Worm (Caenorhabditis elegans): Measurements from ENCODE around the gene F54D10.7.
A peak's percentile ranks its signal among the peaks of the same experiment; 100 is the strongest.
"Not testable (repeated sequence)": the region's sequence is repeated elsewhere in the genome, so short reads cannot be mapped to it uniquely, and the experiment has no call there.

The F54D10.7 gene

DNA sequence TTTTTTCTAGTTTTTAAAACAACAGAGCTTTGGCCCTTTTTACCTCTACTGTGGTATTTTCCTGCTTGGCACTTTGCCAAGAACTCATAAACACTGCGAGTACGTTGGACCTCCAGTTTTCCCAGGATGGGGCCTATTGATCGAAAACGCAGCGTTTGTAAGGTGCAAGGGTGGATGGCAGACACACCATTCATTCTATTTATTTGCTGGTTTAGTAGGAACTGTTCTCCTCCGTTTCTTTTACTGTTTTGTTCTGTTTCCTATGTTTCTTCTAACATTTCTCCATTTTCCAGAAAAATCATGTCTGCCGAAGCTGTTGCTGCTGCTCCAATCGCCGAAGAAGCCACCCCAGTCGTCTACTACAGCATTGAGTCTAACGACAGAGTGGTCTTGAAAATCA lies 2.8 kb upstream of the F54D10.7 start, which contains the start of gene skr-15:
TSS of gene skr-15 (plus strand) at position 301 of the 400 bp plus-strand sequence.
- no peak for TF ChIP-seq R02D3.7 (tag; optimal IDR thresholded peaks at IDR 0.05)
- no peak for TF ChIP-seq mdl-1 (tag; optimal IDR thresholded peaks at IDR 0.05)
- no peak for TF ChIP-seq nhr-43 (tag; optimal IDR thresholded peaks at IDR 0.05; ENCODE audit: poor library complexity, severe bottlenecking)
- no peak for TF ChIP-seq nhr-77 (tag; optimal IDR thresholded peaks at IDR 0.05)
- TF ChIP-seq nhr-25 (tag; optimal IDR thresholded peaks at IDR 0.05) = no peak
- no peak for TF ChIP-seq snpc-4 (tag; optimal IDR thresholded peaks at IDR 0.05)
- TF ChIP-seq aly-2 (tag; optimal IDR thresholded peaks at IDR 0.05) = no peak
- no peak for TF ChIP-seq ceh-28 (tag; optimal IDR thresholded peaks at IDR 0.05)
- TF ChIP-seq egl-5 (tag; optimal IDR thresholded peaks at IDR 0.05) = no peak
- no peak for TF ChIP-seq unc-62 (GFP tag; optimal IDR thresholded peaks at IDR 0.05)
- TF ChIP-seq mml-1 (tag; optimal IDR thresholded peaks at IDR 0.05) = no peak
- TF ChIP-seq ztf-4 (tag; optimal IDR thresholded peaks at IDR 0.05) = no peak
- no peak for TF ChIP-seq skn-1 (tag; optimal IDR thresholded peaks at IDR 0.05)

DNA sequence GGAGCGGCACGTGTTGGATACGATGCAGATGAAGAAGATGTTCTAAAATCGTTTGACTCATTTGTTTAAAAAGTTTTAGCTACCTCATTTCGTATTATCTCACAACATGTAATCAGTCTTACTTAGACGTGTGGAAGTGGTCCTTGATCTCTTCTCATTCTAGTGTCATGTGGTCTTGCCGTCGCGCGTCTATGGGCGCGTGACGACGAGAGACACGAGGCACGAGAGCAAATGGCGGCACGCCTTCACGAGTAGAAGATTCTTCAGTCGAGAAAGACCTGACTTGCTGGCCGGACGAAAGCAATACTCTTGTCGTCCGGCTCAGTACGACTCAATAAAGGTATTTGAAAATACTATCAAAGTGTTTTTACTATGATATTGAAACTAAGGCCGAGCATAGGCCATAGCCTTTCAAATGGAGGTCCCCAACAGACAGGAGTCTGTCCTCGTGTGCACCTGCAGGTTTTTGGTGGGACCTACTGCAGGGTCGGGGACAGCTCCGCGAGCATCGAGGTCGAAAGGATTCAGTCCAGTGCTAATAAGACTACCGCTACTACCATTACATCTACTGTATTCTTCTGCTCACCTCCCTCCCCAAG lies 4.7 kb downstream of the F54D10.7 start, which contains the start of gene fbxa-24:
TSS of gene fbxa-24 (plus strand) at position 276 of the 599 bp plus-strand sequence.
- not testable (repeated sequence) for TF ChIP-seq ceh-9 (tag; optimal IDR thresholded peaks at IDR 0.05); ztf-4 (tag; optimal IDR thresholded peaks at IDR 0.05); fkh-10 (GFP tag; optimal IDR thresholded peaks at IDR 0.05)

DNA sequence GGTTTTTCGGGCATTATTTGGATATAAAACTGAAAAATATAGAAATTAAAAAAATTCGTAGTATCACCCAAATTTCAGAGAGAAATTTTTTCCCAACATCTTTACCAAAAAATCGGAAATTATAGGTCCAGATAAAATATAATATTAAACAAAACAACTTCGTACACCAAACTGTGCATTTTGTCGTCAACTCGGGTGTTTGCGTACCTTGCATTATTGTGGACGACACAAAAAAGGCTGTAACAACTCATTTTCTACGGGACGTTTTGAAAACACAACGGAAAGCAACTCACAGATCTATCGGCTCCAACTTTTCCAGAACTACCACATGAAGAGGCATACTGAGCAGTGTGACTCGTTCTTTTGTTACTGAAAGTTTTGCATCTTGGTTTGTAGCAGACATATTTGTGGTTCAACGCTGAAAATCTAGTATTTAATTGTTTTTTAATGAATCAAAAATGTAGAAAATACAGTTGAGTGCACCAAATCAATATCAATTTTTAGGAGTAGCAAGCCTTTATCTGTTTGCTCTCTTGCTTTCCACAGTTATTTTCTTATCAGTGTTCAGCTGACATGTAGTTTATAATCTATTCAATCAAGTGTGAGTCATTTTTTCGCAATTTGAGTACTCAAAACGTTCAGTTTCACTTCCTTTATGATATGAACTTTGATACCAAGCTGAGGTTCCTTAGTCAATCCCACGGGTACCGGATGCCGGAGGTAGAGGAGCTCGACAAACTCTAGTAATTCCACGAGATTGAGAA lies 5.5 kb downstream of the F54D10.7 start:
- TF ChIP-seq nhr-12 (tag; optimal IDR thresholded peaks at IDR 0.05) (no peak), pqm-1 (tag; optimal IDR thresholded peaks at IDR 0.05) (peak; percentile 80), skn-1 (tag; optimal IDR thresholded peaks at IDR 0.05) (no peak), nhr-25 (tag; optimal IDR thresholded peaks at IDR 0.05) (no peak), ceh-28 (tag; optimal IDR thresholded peaks at IDR 0.05) (no peak), ceh-9 (tag; optimal IDR thresholded peaks at IDR 0.05) (no peak), nhr-43 (tag; optimal IDR thresholded peaks at IDR 0.05; ENCODE audit: poor library complexity, severe bottlenecking) (no peak), zag-1 (tag; optimal IDR thresholded peaks at IDR 0.05) (no peak), elt-2 (tag; optimal IDR thresholded peaks at IDR 0.05) (peak; percentile 93), nhr-28 (tag; optimal IDR thresholded peaks at IDR 0.05) (no peak), egl-5 (tag; optimal IDR thresholded peaks at IDR 0.05) (no peak), ceh-82 (tag; optimal IDR thresholded peaks at IDR 0.05) (no peak), ceh-16 (tag; optimal IDR thresholded peaks at IDR 0.05) (no peak), jun-1 (tag; optimal IDR thresholded peaks at IDR 0.05) (peak; percentile 83), pha-4 (tag; optimal IDR thresholded peaks at IDR 0.05) (peak; percentile 6), hmg-11 (tag; optimal IDR thresholded peaks at IDR 0.05) (peak; percentile 5), ZK546.5 (tag; optimal IDR thresholded peaks at IDR 0.05) (no peak), lin-15B (tag; optimal IDR thresholded peaks at IDR 0.05) (no peak)

DNA sequence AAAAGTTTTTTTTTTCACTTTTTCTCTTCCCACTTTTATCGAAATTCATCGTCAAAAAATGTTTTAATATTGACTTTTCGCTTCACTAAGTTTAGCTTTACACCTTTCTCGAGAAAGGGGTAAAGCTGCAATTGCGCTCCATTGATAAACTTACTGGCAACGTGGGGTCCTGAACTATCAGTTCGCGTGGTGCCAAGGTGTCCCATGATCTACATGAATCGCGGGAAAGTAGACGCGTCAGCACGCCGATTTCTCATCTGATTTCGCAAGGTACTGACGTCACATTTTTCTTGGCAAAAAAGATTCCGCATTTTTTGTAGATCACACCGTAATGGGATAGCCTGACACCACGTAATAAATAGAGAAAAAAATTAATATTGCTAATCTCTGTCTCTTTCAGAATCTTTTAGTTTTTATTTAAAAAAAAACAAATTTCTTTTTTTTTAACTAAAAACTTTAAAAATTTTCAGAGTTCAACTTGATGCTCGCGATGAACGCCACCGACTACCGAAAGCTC lies 9.2 kb downstream of the F54D10.7 start, which contains the start of gene lido-15:
TSS of gene lido-15 (plus strand) at position 467 of the 517 bp plus-strand sequence.
- TF ChIP-seq nhr-237 (tag; optimal IDR thresholded peaks at IDR 0.05) = no peak
- TF ChIP-seq pha-4 (tag; optimal IDR thresholded peaks at IDR 0.05) = peak; percentile 48
- TF ChIP-seq pqm-1 (tag; optimal IDR thresholded peaks at IDR 0.05) = no peak
- no peak for TF ChIP-seq ceh-28 (tag; optimal IDR thresholded peaks at IDR 0.05)
- no peak for TF ChIP-seq nhr-11 (tag; optimal IDR thresholded peaks at IDR 0.05)

DNA sequence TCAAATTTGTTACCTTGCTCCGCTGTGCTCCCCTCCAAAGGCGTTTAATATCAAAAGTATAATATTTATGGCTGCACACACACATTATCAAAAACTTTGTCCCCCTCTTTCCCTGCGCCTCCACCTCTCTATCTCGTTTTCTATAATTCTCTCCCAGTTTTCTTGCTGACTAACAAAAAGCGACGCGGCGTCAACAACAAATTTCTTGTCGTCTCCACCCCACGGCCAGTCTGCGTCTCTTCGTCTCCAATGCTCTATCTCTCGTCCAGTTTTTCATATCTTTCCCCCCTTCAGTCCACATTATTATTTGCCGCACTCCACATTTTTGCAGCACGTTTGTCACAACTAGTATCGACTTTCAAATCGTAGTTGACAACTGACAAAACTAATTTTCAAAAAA lies 10.5 kb downstream of the F54D10.7 start:
- no peak for TF ChIP-seq jun-1 (tag; optimal IDR thresholded peaks at IDR 0.05)
- peak; percentile 7 for TF ChIP-seq egl-5 (tag; optimal IDR thresholded peaks at IDR 0.05)
- no peak for TF ChIP-seq nhr-77 (tag; optimal IDR thresholded peaks at IDR 0.05)
- TF ChIP-seq hmg-11 (tag; optimal IDR thresholded peaks at IDR 0.05) = peak; percentile 57
- peak; percentile 2 for TF ChIP-seq lin-15B (tag; optimal IDR thresholded peaks at IDR 0.05)
- TF ChIP-seq fkh-10 (GFP tag; optimal IDR thresholded peaks at IDR 0.05) = no peak
- no peak for TF ChIP-seq ZK546.5 (tag; optimal IDR thresholded peaks at IDR 0.05)
- no peak for TF ChIP-seq nhr-67 (tag; optimal IDR thresholded peaks at IDR 0.05)
- no peak for TF ChIP-seq nhr-76 (tag; optimal IDR thresholded peaks at IDR 0.05)
- no peak for TF ChIP-seq sea-2 (GFP tag; optimal IDR thresholded peaks at IDR 0.05)
- TF ChIP-seq ama-1 (optimal IDR thresholded peaks at IDR 0.05) = no peak
- TF ChIP-seq elt-3 (tag; optimal IDR thresholded peaks at IDR 0.05) = no peak
- no peak for TF ChIP-seq unc-62 (GFP tag; optimal IDR thresholded peaks at IDR 0.05)
- TF ChIP-seq R02D3.7 (tag; optimal IDR thresholded peaks at IDR 0.05) = peak; percentile 39
- TF ChIP-seq lsy-12 (tag; optimal IDR thresholded peaks at IDR 0.05) = no peak
- TF ChIP-seq snpc-4 (tag; optimal IDR thresholded peaks at IDR 0.05) = peak; percentile 40
- no peak for TF ChIP-seq unc-39 (tag; optimal IDR thresholded peaks at IDR 0.05)
- TF ChIP-seq nhr-43 (tag; optimal IDR thresholded peaks at IDR 0.05; ENCODE audit: poor library complexity, severe bottlenecking) = no peak
- TF ChIP-seq ceh-28 (tag; optimal IDR thresholded peaks at IDR 0.05) = no peak
- no peak for TF ChIP-seq tbx-2 (tag; optimal IDR thresholded peaks at IDR 0.05)
- no peak for TF ChIP-seq daf-12 (tag; optimal IDR thresholded peaks at IDR 0.05)
- TF ChIP-seq nfya-1 (tag; optimal IDR thresholded peaks at IDR 0.05; ENCODE audit: insufficient read depth) = peak; percentile 53
- no peak for TF ChIP-seq nhr-237 (tag; optimal IDR thresholded peaks at IDR 0.05)
- TF ChIP-seq elt-1 (tag; optimal IDR thresholded peaks at IDR 0.05) = no peak
- no peak for TF ChIP-seq mml-1 (tag; optimal IDR thresholded peaks at IDR 0.05)
- no peak for TF ChIP-seq ceh-9 (tag; optimal IDR thresholded peaks at IDR 0.05)
- TF ChIP-seq ceh-16 (tag; optimal IDR thresholded peaks at IDR 0.05) = no peak
